Worm (Caenorhabditis elegans) whole organism, L2 larva: ENCODE results near the gene aipr-1.

Experiments
- ama-1 ChIP-seq: fragments of 150-350 bp; optimal IDR thresholded peaks from 2 replicates; lab custom pipeline; 2018; ENCODE audit warnings: inconsistent platforms
- elt-3 ChIP-seq: sonication (generic microtip); optimal IDR thresholded peaks from 2 replicates; lab custom pipeline; 2017; ENCODE audit warnings: missing biosample characterization, missing genetic modification characterization
- fos-1 ChIP-seq: fragments of 150-350 bp; optimal IDR thresholded peaks from 2 replicates; lab custom pipeline; 2014; ENCODE audit warnings: missing biosample characterization, missing genetic modification characterization
- nhr-11 ChIP-seq: fragments of 150-350 bp; optimal IDR thresholded peaks from 2 replicates; lab custom pipeline; 2014; ENCODE audit warnings: missing biosample characterization, missing genetic modification characterization
- nhr-237 ChIP-seq: fragments of 150-350 bp; optimal IDR thresholded peaks from 2 replicates; lab custom pipeline; 2014; ENCODE audit warnings: missing biosample characterization, missing genetic modification characterization
- nhr-77 ChIP-seq: fragments of 150-350 bp; optimal IDR thresholded peaks from 2 replicates; lab custom pipeline; 2014; ENCODE audit warnings: missing biosample characterization, missing genetic modification characterization
- skn-1 ChIP-seq: sonication (generic microtip); optimal IDR thresholded peaks from 2 replicates; lab custom pipeline; 2017; ENCODE audit warnings: missing biosample characterization, missing genetic modification characterization
- unc-39 ChIP-seq: fragments of 150-350 bp; optimal IDR thresholded peaks from 2 replicates; lab custom pipeline; 2014; ENCODE audit warnings: missing biosample characterization, missing genetic modification characterization
- unc-62 ChIP-seq: fragments of 150-350 bp; optimal IDR thresholded peaks from 2 replicates; lab custom pipeline; 2014; ENCODE audit warnings: missing biosample characterization, missing genetic modification reagents, missing genetic modification characterization

DNA sequence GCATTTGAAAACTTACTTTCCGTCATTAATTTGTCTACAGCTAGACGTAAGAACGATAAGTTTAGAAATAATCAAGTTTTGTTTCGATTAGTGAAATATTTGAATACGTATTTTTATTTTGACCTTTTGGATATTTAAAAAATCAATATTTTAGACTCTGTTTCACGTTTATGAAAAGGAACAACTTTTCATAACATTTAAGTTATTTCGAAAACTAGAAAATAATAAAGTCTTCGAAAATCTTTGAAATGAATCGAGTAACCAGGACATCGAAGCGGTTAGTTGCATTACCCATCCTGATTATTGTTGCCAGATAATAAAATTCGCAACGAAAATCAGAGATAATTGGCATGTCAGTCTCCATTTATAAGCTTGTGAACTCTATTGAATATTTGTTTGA lies 12.8 kb downstream of the aipr-1 start, which contains the start of gene C56C10.6:
- TF ChIP-seq nhr-77 (tag; lab: Kevin White, UChicago) (no peak), elt-3 (tag; lab: Kevin White, UChicago) (no peak), ama-1 (lab: Kevin White, UChicago) (no peak), unc-39 (tag; lab: Kevin White, UChicago) (no peak), nhr-11 (tag; lab: Kevin White, UChicago) (no peak), nhr-237 (tag; lab: Kevin White, UChicago) (no peak), unc-62 (GFP tag; lab: Kevin White, UChicago) (no peak), fos-1 (tag; lab: Kevin White, UChicago) (no peak), skn-1 (tag; lab: Kevin White, UChicago) (no peak)
